Worm (Caenorhabditis elegans) whole organism, young adult: ENCODE data around the gene srx-5.

Source experiments
- K12H6.12 ChIP-seq: fragments of 200-800 bp; sonication (Bioruptor generic); optimal IDR thresholded peaks from 2 replicates; lab custom pipeline; 2018; ENCODE audit warnings: mild to moderate bottlenecking, missing genetic modification characterization, missing compliant biosample characterization
- ZK185.1 ChIP-seq: sonication (generic microtip); optimal IDR thresholded peaks from 2 replicates; lab custom pipeline; 2016; ENCODE audit warnings: mild to moderate bottlenecking, missing genetic modification characterization, missing compliant biosample characterization; ENCODE audit not compliant: poor library complexity, severe bottlenecking
- lin-35 ChIP-seq, 3 experiments: fragments of 150-350 bp in 2 of 3; sonication (generic microtip) in 1 of 3; optimal IDR thresholded peaks; 2 replicates each; lab custom pipeline; 2014 to 2018; ENCODE audit warnings: missing biosample characterization in 3 of 3, missing genetic modification characterization in 3 of 3, missing genetic modification reagents in 3 of 3
- unc-62 ChIP-seq: fragments of 150-350 bp; optimal IDR thresholded peaks from 2 replicates; lab custom pipeline; 2014; ENCODE audit warnings: missing biosample characterization, missing genetic modification reagents, missing genetic modification characterization
- ztf-18 ChIP-seq: sonication (generic microtip); optimal IDR thresholded peaks from 2 replicates; lab custom pipeline; 2016; ENCODE audit warnings: missing genotype, mild to moderate bottlenecking, missing genetic modification characterization, missing compliant biosample characterization

DNA sequence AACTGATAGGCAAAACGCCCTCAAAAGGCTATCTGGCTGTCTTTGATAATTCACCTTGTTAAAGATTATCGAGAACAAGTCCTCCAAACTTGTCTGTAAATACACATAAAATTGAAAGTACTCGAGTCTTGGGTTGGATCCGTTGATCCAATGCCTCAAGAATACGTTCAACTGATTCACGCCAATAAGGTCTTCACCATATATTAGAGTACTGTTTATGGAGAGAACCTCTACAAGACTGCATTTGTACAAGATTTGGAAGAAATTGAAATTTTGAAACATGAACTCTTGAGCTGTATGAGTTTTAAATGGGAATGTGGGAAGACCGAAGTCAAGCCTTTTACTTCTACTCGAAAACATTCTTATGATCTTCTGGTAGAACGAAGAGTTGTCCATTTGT lies 23.0 kb downstream of the srx-5 start:
- no peak for TF ChIP-seq ZK185.1 (tag; lab: Kevin White, UChicago)
- TF ChIP-seq lin-35 (GFP tag; optimal IDR thresholded peaks at IDR 0.05; lab: Kevin White, UChicago): no peak
- TF ChIP-seq K12H6.12 (tag; lab: Kevin White, UChicago): no peak
- TF ChIP-seq ztf-18 (tag; lab: Kevin White, UChicago): no peak
- TF ChIP-seq unc-62: no peak
